Worm (Caenorhabditis elegans) whole organism, mixed stage, embryonic: ENCODE data around the gene F58B4.2.

Source experiments
- blmp-1 ChIP-seq: fragments of 150-350 bp; optimal IDR thresholded peaks from 2 replicates; lab custom pipeline; 2014; ENCODE audit warnings: missing biosample characterization, missing genetic modification characterization
- ceh-83 ChIP-seq: fragments of 200-800 bp; sonication (Bioruptor generic); optimal IDR thresholded peaks from 2 replicates; lab custom pipeline; 2018; ENCODE audit warnings: mild to moderate bottlenecking, missing genetic modification characterization, missing compliant biosample characterization
- elt-3 ChIP-seq: fragments of 150-350 bp; optimal IDR thresholded peaks from 2 replicates; lab custom pipeline; 2014; ENCODE audit warnings: missing biosample characterization, missing genetic modification characterization
- hlh-1 ChIP-seq: fragments of 150-350 bp; optimal IDR thresholded peaks from 2 replicates; lab custom pipeline; 2014; ENCODE audit warnings: missing biosample characterization, missing genetic modification reagents, missing genetic modification characterization
- nhr-12 ChIP-seq: fragments of 150-350 bp; optimal IDR thresholded peaks from 2 replicates; lab custom pipeline; 2014; ENCODE audit warnings: missing biosample characterization, missing genetic modification characterization
- nhr-237 ChIP-seq: fragments of 150-350 bp; optimal IDR thresholded peaks from 2 replicates; lab custom pipeline; 2014; ENCODE audit warnings: missing biosample characterization, missing genetic modification characterization
- nhr-28 ChIP-seq: fragments of 150-350 bp; optimal IDR thresholded peaks from 2 replicates; lab custom pipeline; 2014; ENCODE audit warnings: missing biosample characterization, missing genetic modification characterization
- nhr-76 ChIP-seq: sonication (generic microtip); optimal IDR thresholded peaks from 2 replicates; lab custom pipeline; 2017; ENCODE audit warnings: missing biosample characterization, missing genetic modification characterization
- sptf-1 ChIP-seq: sonication (generic microtip); optimal IDR thresholded peaks from 2 replicates; lab custom pipeline; 2017; ENCODE audit warnings: mild to moderate bottlenecking, missing genetic modification characterization, moderate library complexity, missing compliant biosample characterization
- unc-39 ChIP-seq: fragments of 150-350 bp; optimal IDR thresholded peaks from 2 replicates; lab custom pipeline; 2014; ENCODE audit warnings: missing biosample characterization, missing genetic modification characterization
- unc-62 ChIP-seq: fragments of 150-350 bp; optimal IDR thresholded peaks from 2 replicates; lab custom pipeline; 2014; ENCODE audit warnings: missing biosample characterization, missing genetic modification reagents, missing genetic modification characterization
- ztf-11 ChIP-seq: fragments of 150-350 bp; optimal IDR thresholded peaks from 2 replicates; lab custom pipeline; 2014; ENCODE audit warnings: missing biosample characterization, missing genetic modification characterization

DNA sequence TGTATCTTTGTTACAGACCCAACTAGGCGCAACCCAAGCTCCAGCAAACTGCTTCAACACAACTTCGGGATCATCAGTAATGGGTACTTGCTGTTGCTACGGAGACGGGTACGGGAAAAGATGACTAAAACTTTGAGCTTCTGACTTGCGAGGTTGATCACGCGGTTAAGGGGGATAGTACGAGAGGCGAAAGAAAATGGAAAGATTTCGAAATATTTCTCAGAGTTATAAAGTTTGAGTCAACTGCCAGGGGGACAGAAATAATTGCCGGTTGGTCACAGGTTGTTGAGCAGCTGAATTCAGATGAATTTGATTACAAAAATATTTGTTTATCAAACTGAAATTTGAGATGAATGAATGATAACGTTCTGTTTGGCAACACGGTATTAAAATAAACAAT, 7.4 kb upstream of the F58B4.2 start:
- TF ChIP-seq ceh-83 (GFP tag; lab: Kevin White, UChicago) (no peak), unc-62 (GFP tag; lab: Kevin White, UChicago) (no peak), nhr-76 (tag; lab: Kevin White, UChicago) (no peak), sptf-1 (tag; lab: Kevin White, UChicago) (no peak), nhr-237 (tag; lab: Kevin White, UChicago) (no peak), blmp-1 (tag; lab: Kevin White, UChicago) (no peak), elt-3 (tag; lab: Kevin White, UChicago) (no peak), ztf-11 (no peak), unc-39 (tag; lab: Kevin White, UChicago) (no peak), hlh-1 (tag; lab: Kevin White, UChicago) (no peak), nhr-12 (no peak), nhr-28 (tag; lab: Kevin White, UChicago) (no peak)
